Worm (Caenorhabditis elegans): ENCODE data around the gene tsp-10.

Gene tsp-10

ce11 chrII:6752850-6753249 is 34.5 kb downstream of the tsp-10 start, which contains the start of gene F41G3.21:
F41G3.21 (minus strand) TSS chrII:6752950.
- TF ChIP-seq akir-1 (GFP tag; optimal IDR thresholded peaks at IDR 0.05) = no peak
- TF ChIP-seq nhr-120 (GFP tag; IDR thresholded peaks at IDR 0.05) = no peak
- no peak for TF ChIP-seq lin-26 (GFP tag; IDR thresholded peaks at IDR 0.05)
- TF ChIP-seq ceh-40 (GFP tag; IDR thresholded peaks at IDR 0.05) = no peak
- no peak for TF ChIP-seq zim-3 (tag; optimal IDR thresholded peaks at IDR 0.05)
- no peak for TF ChIP-seq ets-4 (GFP tag; optimal IDR thresholded peaks at IDR 0.05)
- no peak for TF ChIP-seq ama-1 (optimal IDR thresholded peaks at IDR 0.05)
- TF ChIP-seq ama-1 (GFP tag; optimal IDR thresholded peaks at IDR 0.05) = no peak
- no peak for TF ChIP-seq gei-17 (GFP tag; optimal IDR thresholded peaks at IDR 0.05)
- no peak for TF ChIP-seq rcor-1 (GFP tag; IDR thresholded peaks at IDR 0.05)
- TF ChIP-seq mcd-1 (GFP tag; IDR thresholded peaks at IDR 0.05) = no peak
- TF ChIP-seq snpc-4 (GFP tag; optimal IDR thresholded peaks at IDR 0.05) = no peak
- no peak for TF ChIP-seq snpc-4 (tag; optimal IDR thresholded peaks at IDR 0.05)

- TF ChIP-seq mcd-1 (GFP tag; IDR thresholded peaks at IDR 0.05) (no peak), nhr-90 (tag; optimal IDR thresholded peaks at IDR 0.05) (no peak), Y95B8A.8 (GFP tag; IDR thresholded peaks at IDR 0.05) (no peak), attf-5 (GFP tag; optimal IDR thresholded peaks at IDR 0.05) (no peak)
These were observed 36.4 kb downstream of the tsp-10 start, which contains the start of the genes srx-95 and fis-1 for ce11 chrII:6754671-6755224. srx-95 (minus strand) TSS chrII:6754771. fis-1 (plus strand) TSS chrII:6755174.

ce11 chrII:6756232-6756631 is 37.8 kb downstream of the tsp-10 start, which contains the start of gene F41G3.3:
F41G3.3 (plus strand) TSS chrII:6756532.
- TF ChIP-seq sea-2 (GFP tag; IDR thresholded peaks at IDR 0.05) (no peak), mcd-1 (GFP tag; IDR thresholded peaks at IDR 0.05) (no peak), ceh-58 (GFP tag; IDR thresholded peaks at IDR 0.05) (no peak), T07F8.4 (tag; optimal IDR thresholded peaks at IDR 0.05) (no peak), D2030.7 (GFP tag; IDR thresholded peaks at IDR 0.05) (no peak), zim-3 (tag; optimal IDR thresholded peaks at IDR 0.05) (no peak), ceh-79 (tag; optimal IDR thresholded peaks at IDR 0.05) (no peak), ztf-26 (tag; optimal IDR thresholded peaks at IDR 0.05) (no peak), Y79H2A.3 (GFP tag; conservative IDR thresholded peaks at IDR 0.05) (no peak), F22D6.2 (tag; optimal IDR thresholded peaks at IDR 0.05) (no peak), B0336.3 (GFP tag; IDR thresholded peaks at IDR 0.05) (no peak), hlh-12 (tag; optimal IDR thresholded peaks at IDR 0.05) (no peak), zfh-2 (GFP tag; conservative IDR thresholded peaks at IDR 0.05) (no peak), akir-1 (GFP tag; optimal IDR thresholded peaks at IDR 0.05) (no peak), hmg-20 (GFP tag; IDR thresholded peaks at IDR 0.05) (no peak), hrde-1 (tag; optimal IDR thresholded peaks at IDR 0.05; ENCODE audit: borderline replicate concordance) (no peak)

ce11 chrII:6764734-6765133 is 46.3 kb downstream of the tsp-10 start, which contains the start of gene nlp-50:
nlp-50 (plus strand) TSS chrII:6765034.
- TF ChIP-seq nhr-80 (tag; optimal IDR thresholded peaks at IDR 0.05) (no peak), ztf-3 (GFP tag; optimal IDR thresholded peaks at IDR 0.05) (no peak), rpc-1 (optimal IDR thresholded peaks at IDR 0.05) (no peak), rpc-1 (tag; optimal IDR thresholded peaks at IDR 0.05) (no peak), zim-3 (tag; optimal IDR thresholded peaks at IDR 0.05) (no peak), hlh-26 (GFP tag; conservative IDR thresholded peaks at IDR 0.05) (no peak), nhr-120 (GFP tag; IDR thresholded peaks at IDR 0.05) (no peak), T26A5.8 (tag; optimal IDR thresholded peaks at IDR 0.05) (no peak), F23B12.7 (tag; optimal IDR thresholded peaks at IDR 0.05; ENCODE audit: insufficient read depth) (no peak), ztf-28 (GFP tag; IDR thresholded peaks at IDR 0.05) (no peak), ama-1 (optimal IDR thresholded peaks at IDR 0.05) (no peak), ama-1 (GFP tag; optimal IDR thresholded peaks at IDR 0.05) (no peak), Y95B8A.8 (GFP tag; IDR thresholded peaks at IDR 0.05) (no peak), hmg-1.2 (GFP tag; IDR thresholded peaks at IDR 0.05) (no peak), ekl-4 (GFP tag; IDR thresholded peaks at IDR 0.05) (no peak), tlf-1 (GFP tag; optimal IDR thresholded peaks at IDR 0.05) (no peak)

All from whole organism, young adult.